Worm (Caenorhabditis elegans) whole organism, L4 larva: Measurements from ENCODE around the gene C50B8.5.

Experiments used
- F10B5.3 ChIP-seq: sonication (generic microtip); optimal IDR thresholded peaks from 2 replicates; lab custom pipeline; 2016; ENCODE audit warnings: mild to moderate bottlenecking, missing genetic modification characterization, missing compliant biosample characterization
- F37D6.2 ChIP-seq: sonication (generic microtip); optimal IDR thresholded peaks from 2 replicates; lab custom pipeline; 2016; ENCODE audit warnings: mild to moderate bottlenecking, missing genetic modification characterization, missing compliant biosample characterization
- R02D3.7 ChIP-seq: fragments of 150-350 bp; sonication (generic microtip); optimal IDR thresholded peaks from 3 replicates; lab custom pipeline; 2014; ENCODE audit warnings: missing biosample characterization, missing genetic modification characterization
- T20F7.1 ChIP-seq: fragments of 200-800 bp; sonication (Bioruptor generic); optimal IDR thresholded peaks from 2 replicates; lab custom pipeline; 2018; ENCODE audit warnings: mild to moderate bottlenecking, missing genetic modification characterization, missing compliant biosample characterization
- T26A8.4 ChIP-seq: fragments of 200-800 bp; sonication (Bioruptor generic); IDR thresholded peaks from 2 replicates; pipeline ENCODE4 v1.3.6; 2022; ENCODE audit warnings: missing genetic modification characterization, missing compliant biosample characterization
- Y105C5A.15 ChIP-seq: fragments of 200-800 bp; sonication (Bioruptor generic); IDR thresholded peaks from 2 replicates; pipeline ENCODE4 v1.3.6; 2022; ENCODE audit warnings: missing genetic modification characterization, missing compliant biosample characterization
- Y5F2A.4 ChIP-seq: fragments of 200-800 bp; sonication (Bioruptor generic); optimal IDR thresholded peaks from 2 replicates; lab custom pipeline; 2018; ENCODE audit warnings: mild to moderate bottlenecking, missing genetic modification characterization, missing compliant biosample characterization
- aha-1 ChIP-seq: fragments of 150-350 bp; peaks from one replicate; lab custom pipeline; 2014; ENCODE audit warnings: missing biosample characterization, missing genetic modification characterization
- ceh-20 ChIP-seq: fragments of 200-800 bp; sonication (Bioruptor generic); IDR thresholded peaks from 2 replicates; pipeline ENCODE4 v1.3.6; 2022; ENCODE audit warnings: missing genetic modification reagents, missing genetic modification characterization, missing compliant biosample characterization
- ceh-28 ChIP-seq: fragments of 150-350 bp; optimal IDR thresholded peaks from 2 replicates; lab custom pipeline; 2014; ENCODE audit warnings: missing biosample characterization, missing genetic modification reagents, missing genetic modification characterization
- ceh-32 ChIP-seq: sonication (generic microtip); optimal IDR thresholded peaks from 2 replicates; lab custom pipeline; 2016; ENCODE audit warnings: mild to moderate bottlenecking, missing genetic modification characterization, missing compliant biosample characterization; ENCODE audit not compliant: poor library complexity
- daf-19 ChIP-seq: fragments of 200-800 bp; sonication (Bioruptor generic); conservative IDR thresholded peaks from 2 replicates; pipeline ENCODE4 v1.3.6; 2022; ENCODE audit warnings: missing genetic modification characterization, missing compliant biosample characterization
- dmd-6 ChIP-seq: fragments of 200-800 bp; sonication (Bioruptor generic); IDR thresholded peaks from 2 replicates; pipeline ENCODE4 v1.3.6; 2022; ENCODE audit warnings: missing genetic modification reagents, missing genetic modification characterization, missing compliant biosample characterization
- dpl-1 ChIP-seq: fragments of 150-350 bp; optimal IDR thresholded peaks from 2 replicates; lab custom pipeline; 2014; ENCODE audit warnings: missing biosample characterization, missing genetic modification reagents, missing genetic modification characterization
- egl-27 ChIP-seq: sonication (generic microtip); optimal IDR thresholded peaks from 3 replicates; lab custom pipeline; 2017; ENCODE audit warnings: missing biosample characterization, missing genetic modification reagents, missing genetic modification characterization
- fos-1 ChIP-seq: fragments of 150-350 bp; optimal IDR thresholded peaks from 2 replicates; lab custom pipeline; 2014; ENCODE audit warnings: missing biosample characterization, missing genetic modification characterization
- hif-1 ChIP-seq, 2 experiments: sonication (generic microtip); optimal IDR thresholded peaks; 2 replicates each; lab custom pipeline; 2016 to 2017; ENCODE audit warnings: missing compliant biosample characterization in 2 of 2, missing genetic modification characterization in 2 of 2, missing genetic modification reagents in 2 of 2, missing genotype in 2 of 2, mild to moderate bottlenecking in 1 of 2
- hlh-30 ChIP-seq: sonication (generic microtip); optimal IDR thresholded peaks from 2 replicates; lab custom pipeline; 2017; ENCODE audit warnings: antibody characterized with exemption, mild to moderate bottlenecking, missing genetic modification characterization, missing compliant biosample characterization; ENCODE audit not compliant: insufficient read depth
- lin-38 ChIP-seq: fragments of 200-800 bp; sonication (Bioruptor generic); IDR thresholded peaks from 2 replicates; pipeline ENCODE4 v1.3.6; 2022; ENCODE audit warnings: missing genetic modification reagents, missing genetic modification characterization, missing compliant biosample characterization
- lin-39 ChIP-seq: fragments of 150-350 bp; optimal IDR thresholded peaks from 2 replicates; lab custom pipeline; 2014; ENCODE audit warnings: missing biosample characterization, missing genetic modification reagents, missing genetic modification characterization
- madf-9 ChIP-seq: fragments of 200-800 bp; sonication (Bioruptor generic); conservative IDR thresholded peaks from 2 replicates; pipeline ENCODE4 v1.3.6; 2022; ENCODE audit warnings: missing genetic modification reagents, missing genetic modification characterization, missing compliant biosample characterization
- mdt-29 ChIP-seq: fragments of 200-800 bp; sonication (Bioruptor generic); IDR thresholded peaks from 2 replicates; pipeline ENCODE4 v1.3.6; 2022; ENCODE audit warnings: missing genetic modification reagents, missing genetic modification characterization, missing compliant biosample characterization
- mxl-3 ChIP-seq: fragments of 200-800 bp; sonication (Bioruptor generic); optimal IDR thresholded peaks from 2 replicates; lab custom pipeline; 2018; ENCODE audit warnings: mild to moderate bottlenecking, missing genetic modification characterization, missing compliant biosample characterization
- nhr-102 ChIP-seq: sonication (generic microtip); optimal IDR thresholded peaks from 2 replicates; lab custom pipeline; 2016; ENCODE audit warnings: mild to moderate bottlenecking, missing genetic modification characterization, moderate library complexity, missing compliant biosample characterization
- nhr-11 ChIP-seq: fragments of 150-350 bp; optimal IDR thresholded peaks from 2 replicates; lab custom pipeline; 2014; ENCODE audit warnings: missing biosample characterization, missing genetic modification characterization
- nhr-25 ChIP-seq: sonication (generic microtip); optimal IDR thresholded peaks from 2 replicates; lab custom pipeline; 2017; ENCODE audit warnings: missing genetic modification characterization, mild to moderate bottlenecking, missing compliant biosample characterization, antibody characterized with exemption, moderate library complexity, borderline replicate concordance; ENCODE audit not compliant: insufficient read depth
- nhr-48 ChIP-seq: sonication (generic microtip); optimal IDR thresholded peaks from 2 replicates; lab custom pipeline; 2016; ENCODE audit warnings: mild to moderate bottlenecking, missing genetic modification characterization, missing compliant biosample characterization
- nhr-76 ChIP-seq: fragments of 150-350 bp; optimal IDR thresholded peaks from 2 replicates; lab custom pipeline; 2014; ENCODE audit warnings: missing biosample characterization, missing genetic modification characterization
- pha-4 ChIP-seq, 2 experiments: fragments of 150-350 bp in 1 of 2; fragments of 200-800 bp in 1 of 2; sonication (Bioruptor generic) in 1 of 2; IDR thresholded peaks in 1 of 2; optimal IDR thresholded peaks in 1 of 2; 2 replicates each; pipeline versions ENCODE4 v1.3.6 to Lab custom; 2014 to 2022; ENCODE audit warnings: missing genetic modification characterization in 2 of 2, missing genetic modification reagents in 2 of 2, missing biosample characterization in 1 of 2, missing compliant biosample characterization in 1 of 2
- sdz-12 ChIP-seq: fragments of 200-800 bp; sonication (Bioruptor generic); optimal IDR thresholded peaks from 2 replicates; lab custom pipeline; 2018; ENCODE audit warnings: mild to moderate bottlenecking, missing genetic modification characterization, missing compliant biosample characterization
- set-16 ChIP-seq: fragments of 200-800 bp; sonication (Bioruptor generic); IDR thresholded peaks from 2 replicates; pipeline ENCODE4 v1.3.6; 2022; ENCODE audit warnings: missing genetic modification reagents, missing genetic modification characterization, missing compliant biosample characterization
- snpc-4 ChIP-seq: fragments of 150-350 bp; optimal IDR thresholded peaks from 2 replicates; lab custom pipeline; 2014; ENCODE audit warnings: missing biosample characterization, missing genetic modification characterization
- spr-1 ChIP-seq: sonication (generic microtip); optimal IDR thresholded peaks from 2 replicates; lab custom pipeline; 2016; ENCODE audit warnings: mild to moderate bottlenecking, missing genetic modification characterization, missing compliant biosample characterization
- unc-62 ChIP-seq, 3 experiments: fragments of 150-350 bp in 1 of 3; sonication (generic microtip); optimal IDR thresholded peaks in 2 of 3; peaks in 1 of 3; 1 replicate in 1 of 3; 2 replicates in 2 of 3; lab custom pipeline; 2014 to 2017; ENCODE audit warnings: missing biosample characterization in 3 of 3, missing genetic modification characterization in 3 of 3, missing genetic modification reagents in 3 of 3, missing genotype in 1 of 3
- ztf-11 ChIP-seq: fragments of 150-350 bp; optimal IDR thresholded peaks from 2 replicates; lab custom pipeline; 2014; ENCODE audit warnings: missing biosample characterization, missing genetic modification characterization

Gene C50B8.5

ce11 chrV:13619752-13620151 is 39.0 kb downstream of the C50B8.5 start, which contains the start of gene srd-11:
TSS of gene srd-11 (minus strand) at chrV:13619852.
- TF ChIP-seq F37D6.2 (tag; lab: Kevin White, UChicago) (no peak), R02D3.7 (tag; lab: Kevin White, UChicago) (no peak), nhr-48 (tag; lab: Kevin White, UChicago) (no peak), lin-39 (tag; lab: Kevin White, UChicago) (no peak), madf-9 (GFP tag; lab: Robert Waterston, UW) (no peak), spr-1 (no peak), fos-1 (tag; lab: Kevin White, UChicago) (no peak), nhr-102 (no peak), hif-1 (tag; optimal IDR thresholded peaks at IDR 0.05; lab: Kevin White, UChicago) (no peak), dmd-6 (GFP tag; lab: Robert Waterston, UW) (no peak), daf-19 (GFP tag; lab: Robert Waterston, UW) (no peak), hlh-30 (tag; lab: Kevin White, UChicago) (no peak), nhr-25 (tag; lab: Kevin White, UChicago) (no peak), F10B5.3 (tag; lab: Kevin White, UChicago) (no peak)

ce11 chrV:13620676-13621075 is 39.9 kb downstream of the C50B8.5 start, which contains the start of gene F53F4.15:
TSS of gene F53F4.15 (plus strand) at chrV:13620976.
- TF ChIP-seq nhr-11 (tag; lab: Kevin White, UChicago): no peak
- no peak for TF ChIP-seq R02D3.7 (tag; lab: Kevin White, UChicago)
- TF ChIP-seq daf-19 (GFP tag; lab: Robert Waterston, UW): no peak
- no peak for TF ChIP-seq mxl-3 (GFP tag; lab: Kevin White, UChicago)
- no peak for TF ChIP-seq T20F7.1 (GFP tag; lab: Kevin White, UChicago)
- no peak for TF ChIP-seq ztf-11 (tag; lab: Kevin White, UChicago)
- TF ChIP-seq set-16 (GFP tag; lab: Robert Waterston, UW): no peak
- no peak for TF ChIP-seq nhr-76 (tag; lab: Kevin White, UChicago)
- TF ChIP-seq aha-1 (tag; lab: Kevin White, UChicago): no peak
- no peak for TF ChIP-seq ceh-32
- no peak for TF ChIP-seq sdz-12 (GFP tag; lab: Kevin White, UChicago)
- no peak for TF ChIP-seq snpc-4 (tag; lab: Kevin White, UChicago)
- no peak for TF ChIP-seq pha-4 (GFP tag; IDR thresholded peaks at IDR 0.05; lab: Robert Waterston, UW)
- no peak for TF ChIP-seq pha-4 (tag; optimal IDR thresholded peaks at IDR 0.05; lab: Kevin White, UChicago)
- no peak for TF ChIP-seq Y5F2A.4
- no peak for TF ChIP-seq Y105C5A.15
- no peak for TF ChIP-seq dmd-6 (GFP tag; lab: Robert Waterston, UW)
- TF ChIP-seq ceh-20 (GFP tag; lab: Robert Waterston, UW): no peak
- TF ChIP-seq mdt-29 (GFP tag; lab: Robert Waterston, UW): no peak
- TF ChIP-seq ceh-28: no peak

- TF ChIP-seq unc-62 (GFP tag; optimal IDR thresholded peaks at IDR 0.05 in 1 of 2; lab: Kevin White, UChicago) (peak in 1 of 2 experiments; percentile 54), unc-62 (tag; optimal IDR thresholded peaks at IDR 0.05; lab: Kevin White, UChicago) (no peak), Y5F2A.4 (no peak), dpl-1 (GFP tag; lab: Kevin White, UChicago) (no peak)
Measured at ce11 chrV:13621720-13622119, 41.0 kb downstream of the C50B8.5 start, which contains the start of gene F53F4.16. TSS of gene F53F4.16 (minus strand) at chrV:13621820.

ce11 chrV:13624424-13624823 is 43.7 kb downstream of the C50B8.5 start, which contains the start of gene F53F4.11:
TSS of gene F53F4.11 (minus strand) at chrV:13624524.
- peak; percentile 44; the same call in 1 of the 2 replicates for TF ChIP-seq lin-38 (GFP tag; lab: Robert Waterston, UW)
- no peak for TF ChIP-seq T26A8.4 (GFP tag; lab: Robert Waterston, UW)
- TF ChIP-seq egl-27: no peak
- TF ChIP-seq pha-4 (GFP tag; IDR thresholded peaks at IDR 0.05; lab: Robert Waterston, UW): 0 out of 2 replicates have a peak, but pooled peaks have one; percentile 16
- no peak for TF ChIP-seq pha-4 (tag; optimal IDR thresholded peaks at IDR 0.05; lab: Kevin White, UChicago)
- no peak for TF ChIP-seq nhr-25 (tag; lab: Kevin White, UChicago)
